Worm (Caenorhabditis elegans) whole organism, midembryonic: ENCODE measurements around the gene prx-12.

Source experiments
- T22C8.4 ChIP-seq: fragments of 200-800 bp; sonication (Bioruptor generic); IDR thresholded peaks from 2 replicates; pipeline ENCODE4 v1.3.6; 2022; ENCODE audit warnings: missing genetic modification characterization, missing compliant biosample characterization
- cog-1 ChIP-seq: sonication (generic microtip); optimal IDR thresholded peaks from 2 replicates; lab custom pipeline; 2016; ENCODE audit warnings: missing genetic modification characterization, missing compliant biosample characterization
- flt-1 ChIP-seq: fragments of 200-800 bp; sonication (Bioruptor generic); IDR thresholded peaks from 2 replicates; pipeline ENCODE4 v1.3.6; 2022; ENCODE audit warnings: missing genetic modification characterization, missing compliant biosample characterization
- klf-2 ChIP-seq: fragments of 200-800 bp; sonication (Bioruptor generic); conservative IDR thresholded peaks from 2 replicates; pipeline ENCODE4 v1.3.6; 2022; ENCODE audit warnings: missing genetic modification reagents, missing genetic modification characterization, missing compliant biosample characterization
- med-1 ChIP-seq: sonication (generic microtip); optimal IDR thresholded peaks from 2 replicates; lab custom pipeline; 2017; ENCODE audit warnings: missing genetic modification characterization, mild to moderate bottlenecking, missing compliant biosample characterization, antibody characterized with exemption, missing genetic modification reagents; ENCODE audit not compliant: insufficient read depth
- ref-1 ChIP-seq: fragments of 200-800 bp; sonication (Bioruptor generic); conservative IDR thresholded peaks from 2 replicates; pipeline ENCODE4 v1.3.6; 2022; ENCODE audit warnings: missing genetic modification reagents, missing genetic modification characterization, missing compliant biosample characterization
- tab-1 ChIP-seq: fragments of 200-800 bp; sonication (Bioruptor generic); IDR thresholded peaks from 2 replicates; pipeline ENCODE4 v1.3.6; 2022; ENCODE audit warnings: missing genetic modification characterization, missing compliant biosample characterization
- ztf-23 ChIP-seq: fragments of 200-800 bp; sonication (Bioruptor generic); IDR thresholded peaks from 2 replicates; pipeline ENCODE4 v1.3.6; 2022; ENCODE audit warnings: missing genetic modification reagents, missing genetic modification characterization, missing compliant biosample characterization
- ztf-29 ChIP-seq: fragments of 200-800 bp; sonication (Bioruptor generic); IDR thresholded peaks from 2 replicates; pipeline ENCODE4 v1.3.6; 2022; ENCODE audit warnings: missing genetic modification reagents, missing genetic modification characterization, missing compliant biosample characterization

DNA sequence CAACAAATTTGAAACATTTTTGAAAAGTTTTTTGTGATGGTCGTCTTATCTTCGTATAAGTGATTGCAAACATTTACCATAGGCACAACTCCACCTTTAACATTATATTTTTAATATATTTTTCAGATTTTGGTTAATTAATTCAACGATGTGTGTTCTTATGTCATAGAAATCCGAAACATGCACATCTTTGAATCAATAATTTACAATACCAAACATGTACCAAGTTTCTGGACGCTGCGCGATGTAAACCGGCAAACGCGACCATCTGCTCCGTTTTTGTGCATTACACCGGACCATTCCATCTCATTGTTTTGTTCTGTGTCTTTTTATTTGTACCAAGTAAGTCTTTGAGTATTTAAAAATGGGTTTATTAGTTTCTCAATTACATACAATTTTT lies 35.6 kb upstream of the prx-12 start, which contains the start of gene pgp-4:
- TF ChIP-seq ztf-23 (GFP tag; lab: Robert Waterston, UW) (no peak), flt-1 (GFP tag; lab: Robert Waterston, UW) (no peak), klf-2 (no peak), cog-1 (tag; lab: Kevin White, UChicago) (no peak), ref-1 (no peak), med-1 (no peak), tab-1 (no peak), T22C8.4 (GFP tag; lab: Robert Waterston, UW) (no peak), ztf-29 (no peak)
